Worm (Caenorhabditis elegans) whole organism, midembryonic: ENCODE data around the gene pck-3.

Experiments
- T22C8.4 ChIP-seq: fragments of 200-800 bp; sonication (Bioruptor generic); IDR thresholded peaks from 2 replicates; pipeline ENCODE4 v1.3.6; 2022; ENCODE audit warnings: missing genetic modification characterization, missing compliant biosample characterization
- cog-1 ChIP-seq: sonication (generic microtip); optimal IDR thresholded peaks from 2 replicates; lab custom pipeline; 2016; ENCODE audit warnings: missing genetic modification characterization, missing compliant biosample characterization
- flt-1 ChIP-seq: fragments of 200-800 bp; sonication (Bioruptor generic); IDR thresholded peaks from 2 replicates; pipeline ENCODE4 v1.3.6; 2022; ENCODE audit warnings: missing genetic modification characterization, missing compliant biosample characterization
- klf-2 ChIP-seq: fragments of 200-800 bp; sonication (Bioruptor generic); conservative IDR thresholded peaks from 2 replicates; pipeline ENCODE4 v1.3.6; 2022; ENCODE audit warnings: missing genetic modification reagents, missing genetic modification characterization, missing compliant biosample characterization
- ref-1 ChIP-seq: fragments of 200-800 bp; sonication (Bioruptor generic); conservative IDR thresholded peaks from 2 replicates; pipeline ENCODE4 v1.3.6; 2022; ENCODE audit warnings: missing genetic modification reagents, missing genetic modification characterization, missing compliant biosample characterization
- tab-1 ChIP-seq: fragments of 200-800 bp; sonication (Bioruptor generic); IDR thresholded peaks from 2 replicates; pipeline ENCODE4 v1.3.6; 2022; ENCODE audit warnings: missing genetic modification characterization, missing compliant biosample characterization
- ztf-23 ChIP-seq: fragments of 200-800 bp; sonication (Bioruptor generic); IDR thresholded peaks from 2 replicates; pipeline ENCODE4 v1.3.6; 2022; ENCODE audit warnings: missing genetic modification reagents, missing genetic modification characterization, missing compliant biosample characterization
- ztf-29 ChIP-seq: fragments of 200-800 bp; sonication (Bioruptor generic); IDR thresholded peaks from 2 replicates; pipeline ENCODE4 v1.3.6; 2022; ENCODE audit warnings: missing genetic modification reagents, missing genetic modification characterization, missing compliant biosample characterization

- TF ChIP-seq cog-1 (no peak), flt-1 (GFP tag; lab: Robert Waterston, UW) (no peak), klf-2 (GFP tag; lab: Robert Waterston, UW) (no peak), T22C8.4 (no peak), ztf-23 (GFP tag; lab: Robert Waterston, UW) (no peak), ref-1 (GFP tag; lab: Robert Waterston, UW) (no peak), ztf-29 (GFP tag; lab: Robert Waterston, UW) (no peak), tab-1 (GFP tag; lab: Robert Waterston, UW) (no peak)
Measured at ce11 chrIV:5940608-5941007, 44.2 kb downstream of the pck-3 start.
